Fruit fly (Drosophila melanogaster): ENCODE measurements around the gene CG8135.

Gene CG8135

dm6 chr3R:9392421-9392820, 11.8 kb upstream of the CG8135 start:
- TF ChIP-seq bab1 (GFP tag; optimal IDR thresholded peaks at IDR 0.05) (no peak), ovo (GFP tag; optimal IDR thresholded peaks at IDR 0.05) (no peak), Hr96 (GFP tag; optimal IDR thresholded peaks at IDR 0.05) (no peak), Mnt (GFP tag; optimal IDR thresholded peaks at IDR 0.05) (no peak)

- peak; percentile 29 for TF ChIP-seq CG14711 (tag; optimal IDR thresholded peaks at IDR 0.05)
- TF ChIP-seq Crg-1 (GFP tag; optimal IDR thresholded peaks at IDR 0.05), result no peak
Measured at dm6 chr3R:9393542-9394025, 10.6 kb upstream of the CG8135 start.

dm6 chr3R:9394385-9395042, 9.7 kb upstream of the CG8135 start, which contains the start of gene FER:
Gene FER (minus strand): TSS chr3R:9394546.
- TF ChIP-seq Hr96 (GFP tag; optimal IDR thresholded peaks at IDR 0.05), result peak; percentile 35
- TF ChIP-seq CG1620 (GFP tag; optimal IDR thresholded peaks at IDR 0.05), result peak; percentile 14
- no peak for TF ChIP-seq cic (GFP tag; optimal IDR thresholded peaks at IDR 0.05)
- no peak for TF ChIP-seq cnc (optimal IDR thresholded peaks at IDR 0.05)
- peak; percentile 28 for TF ChIP-seq CG7045 (GFP tag; optimal IDR thresholded peaks at IDR 0.05)
- peak; percentile 60 for TF ChIP-seq Mnt (GFP tag; optimal IDR thresholded peaks at IDR 0.05)
- peak; percentile 36 for TF ChIP-seq CG12768 (GFP tag; optimal IDR thresholded peaks at IDR 0.05)
- TF ChIP-seq Crg-1 (GFP tag; optimal IDR thresholded peaks at IDR 0.05), result no peak
- TF ChIP-seq CG14711 (tag; optimal IDR thresholded peaks at IDR 0.05), result no peak
- TF ChIP-seq tj (GFP tag; optimal IDR thresholded peaks at IDR 0.05), result peak; percentile 45
- TF ChIP-seq Clk (GFP tag; optimal IDR thresholded peaks at IDR 0.05), result no peak
- TF ChIP-seq CG33017 (tag; optimal IDR thresholded peaks at IDR 0.05), result peak; percentile 26
- no peak for TF ChIP-seq CG5204 (GFP tag; optimal IDR thresholded peaks at IDR 0.05)
- peak; percentile 25 for TF ChIP-seq toe (GFP tag; optimal IDR thresholded peaks at IDR 0.05)
- TF ChIP-seq bab1 (GFP tag; optimal IDR thresholded peaks at IDR 0.05), result peak; percentile 22
- peak; percentile 25 for TF ChIP-seq CG11617 (GFP tag; optimal IDR thresholded peaks at IDR 0.05)
- no peak for TF ChIP-seq ovo (GFP tag; optimal IDR thresholded peaks at IDR 0.05)
- peak; percentile 28 for TF ChIP-seq CG7101 (tag; optimal IDR thresholded peaks at IDR 0.05)
- TF ChIP-seq pad (GFP tag; optimal IDR thresholded peaks at IDR 0.05), result no peak
- TF ChIP-seq kay (GFP tag; ENCODE audit: borderline replicate concordance), result no peak

- TF ChIP-seq CG7101 (tag; optimal IDR thresholded peaks at IDR 0.05), result no peak
- no peak for TF ChIP-seq tj (GFP tag; optimal IDR thresholded peaks at IDR 0.05)
- no peak for TF ChIP-seq cnc (optimal IDR thresholded peaks at IDR 0.05)
- TF ChIP-seq Mnt (GFP tag; optimal IDR thresholded peaks at IDR 0.05), result no peak
- TF ChIP-seq bab1 (GFP tag; optimal IDR thresholded peaks at IDR 0.05), result no peak
- TF ChIP-seq Clk (GFP tag; optimal IDR thresholded peaks at IDR 0.05), result no peak
- TF ChIP-seq CG5204 (GFP tag; optimal IDR thresholded peaks at IDR 0.05), result no peak
- no peak for TF ChIP-seq cic (GFP tag; optimal IDR thresholded peaks at IDR 0.05)
- TF ChIP-seq CG33017 (tag; optimal IDR thresholded peaks at IDR 0.05), result no peak
- TF ChIP-seq CG14711 (tag; optimal IDR thresholded peaks at IDR 0.05), result no peak
- no peak for TF ChIP-seq CG7045 (GFP tag; optimal IDR thresholded peaks at IDR 0.05)
- no peak for TF ChIP-seq Crg-1 (GFP tag; optimal IDR thresholded peaks at IDR 0.05)
- TF ChIP-seq pad (GFP tag; optimal IDR thresholded peaks at IDR 0.05), result no peak
- no peak for TF ChIP-seq toe (GFP tag; optimal IDR thresholded peaks at IDR 0.05)
Measured at dm6 chr3R:9395998-9396397, 8.2 kb upstream of the CG8135 start.

dm6 chr3R:9397890-9398289, 6.3 kb upstream of the CG8135 start, which contains the start of gene Or85f:
Gene Or85f (plus strand): TSS chr3R:9398190.
- TF ChIP-seq toe (GFP tag; optimal IDR thresholded peaks at IDR 0.05), result no peak
- TF ChIP-seq CG33017 (tag; optimal IDR thresholded peaks at IDR 0.05), result no peak
- no peak for TF ChIP-seq CG7101 (tag; optimal IDR thresholded peaks at IDR 0.05)
- TF ChIP-seq ovo (GFP tag; optimal IDR thresholded peaks at IDR 0.05), result no peak
- TF ChIP-seq CG12768 (GFP tag; optimal IDR thresholded peaks at IDR 0.05), result no peak
- no peak for TF ChIP-seq kay (GFP tag; ENCODE audit: borderline replicate concordance)
- no peak for TF ChIP-seq cnc (optimal IDR thresholded peaks at IDR 0.05)
- TF ChIP-seq CG11617 (GFP tag; optimal IDR thresholded peaks at IDR 0.05), result no peak
- no peak for TF ChIP-seq CG5204 (GFP tag; optimal IDR thresholded peaks at IDR 0.05)
- TF ChIP-seq Crg-1 (GFP tag; optimal IDR thresholded peaks at IDR 0.05), result no peak
- no peak for TF ChIP-seq bab1 (GFP tag; optimal IDR thresholded peaks at IDR 0.05)
- no peak for TF ChIP-seq CG1620 (GFP tag; optimal IDR thresholded peaks at IDR 0.05)
- no peak for TF ChIP-seq pad (GFP tag; optimal IDR thresholded peaks at IDR 0.05)
- TF ChIP-seq CG7045 (GFP tag; optimal IDR thresholded peaks at IDR 0.05), result no peak

dm6 chr3R:9399074-9399473, 5.1 kb upstream of the CG8135 start:
- TF ChIP-seq ovo (GFP tag; optimal IDR thresholded peaks at IDR 0.05), result no peak
- TF ChIP-seq bab1 (GFP tag; optimal IDR thresholded peaks at IDR 0.05), result no peak
- no peak for TF ChIP-seq toe (GFP tag; optimal IDR thresholded peaks at IDR 0.05)
- TF ChIP-seq pad (GFP tag; optimal IDR thresholded peaks at IDR 0.05), result no peak
- TF ChIP-seq Crg-1 (GFP tag; optimal IDR thresholded peaks at IDR 0.05), result no peak
- no peak for TF ChIP-seq tj (GFP tag; optimal IDR thresholded peaks at IDR 0.05)
- TF ChIP-seq CG12768 (GFP tag; optimal IDR thresholded peaks at IDR 0.05), result no peak
- TF ChIP-seq CG33017 (tag; optimal IDR thresholded peaks at IDR 0.05), result no peak
- TF ChIP-seq Clk (GFP tag; optimal IDR thresholded peaks at IDR 0.05), result no peak
- no peak for TF ChIP-seq CG7045 (GFP tag; optimal IDR thresholded peaks at IDR 0.05)
- TF ChIP-seq Hr96 (GFP tag; optimal IDR thresholded peaks at IDR 0.05), result no peak
- TF ChIP-seq Mnt (GFP tag; optimal IDR thresholded peaks at IDR 0.05), result no peak
- TF ChIP-seq CG5204 (GFP tag; optimal IDR thresholded peaks at IDR 0.05), result no peak
- no peak for TF ChIP-seq CG14711 (tag; optimal IDR thresholded peaks at IDR 0.05)

Data from whole organism, adult.